Fruit fly (Drosophila melanogaster): ENCODE results near the gene PIG-Wa.

PIG-Wa gene

dm6 chr2L:2380805-2381204, 2.2 kb upstream of the PIG-Wa start, which contains the start of gene Eogt (continued):
- TF ChIP-seq zfh1 (GFP tag; IDR thresholded peaks at IDR 0.05) = peak; percentile 98
- peak; percentile 94 for TF ChIP-seq Abd-B (GFP tag; optimal IDR thresholded peaks at IDR 0.05)
- TF ChIP-seq CG3995 (GFP tag; optimal IDR thresholded peaks at IDR 0.05) = peak; percentile 26
- peak; percentile 95 for TF ChIP-seq Ada2b (GFP tag; IDR thresholded peaks at IDR 0.05)
- no peak for TF ChIP-seq pan (optimal IDR thresholded peaks at IDR 0.05)
- TF ChIP-seq pan (GFP tag; optimal IDR thresholded peaks at IDR 0.05 in 1 of 2, IDR thresholded peaks at IDR 0.05 in 1 of 2) = peak in 1 of 2 experiments; percentile 98
- TF ChIP-seq Dek (tag; optimal IDR thresholded peaks at IDR 0.05) = peak; percentile 94
- peak; percentile 81 for TF ChIP-seq nom (GFP tag; optimal IDR thresholded peaks at IDR 0.05)
- peak; percentile 85 for TF ChIP-seq Ravus (GFP tag; IDR thresholded peaks at IDR 0.05)
- peak; percentile 32 for TF ChIP-seq CG3163 (GFP tag; optimal IDR thresholded peaks at IDR 0.05)
- TF ChIP-seq CG4617 (GFP tag; optimal IDR thresholded peaks at IDR 0.05; ENCODE audit: borderline replicate concordance) = peak; percentile 92
- TF ChIP-seq Awh (GFP tag; IDR thresholded peaks at IDR 0.05) = peak; percentile 96
- TF ChIP-seq CG11456 (GFP tag; IDR thresholded peaks at IDR 0.05) = peak; percentile 96
- TF ChIP-seq Scr (GFP tag; IDR thresholded peaks at IDR 0.05; ENCODE audit: partially characterized antibody) = peak; percentile 34; the same call in 1 of the 2 replicates
- TF ChIP-seq Side (GFP tag; optimal IDR thresholded peaks at IDR 0.05) = peak; percentile 58
- peak; percentile 92 for TF ChIP-seq CG33557 (GFP tag; optimal IDR thresholded peaks at IDR 0.05)
- TF ChIP-seq HLH4C (GFP tag; IDR thresholded peaks at IDR 0.05; ENCODE audit: partially characterized antibody) = no peak
- peak; percentile 95 for TF ChIP-seq danr (GFP tag; IDR thresholded peaks at IDR 0.05)
- TF ChIP-seq zen2 (GFP tag; IDR thresholded peaks at IDR 0.05; ENCODE audit: partially characterized antibody) = no peak
- peak; percentile 70 for TF ChIP-seq cwo (GFP tag; optimal IDR thresholded peaks at IDR 0.05)
- peak; percentile 37 for TF ChIP-seq tx (GFP tag; optimal IDR thresholded peaks at IDR 0.05)
- peak; percentile 82 for TF ChIP-seq Blimp-1 (GFP tag; optimal IDR thresholded peaks at IDR 0.05)
- peak; percentile 84 for TF ChIP-seq CG16779 (GFP tag; IDR thresholded peaks at IDR 0.05)
- peak; percentile 93 for TF ChIP-seq CG9817 (tag; optimal IDR thresholded peaks at IDR 0.05)
- peak in 1 of 3 experiments; percentile 93 for TF ChIP-seq lola (GFP tag; optimal IDR thresholded peaks at IDR 0.05)
- TF ChIP-seq CG10979 (tag; optimal IDR thresholded peaks at IDR 0.05) = peak; percentile 92
- peak; percentile 91 for TF ChIP-seq NfI (GFP tag; optimal IDR thresholded peaks at IDR 0.05)
- TF ChIP-seq pfk (GFP tag; optimal IDR thresholded peaks at IDR 0.05) = no peak
- TF ChIP-seq CG17568 (GFP tag; optimal IDR thresholded peaks at IDR 0.05) = no peak
- TF ChIP-seq H2.0 (GFP tag; IDR thresholded peaks at IDR 0.05) = peak; percentile 98
- peak; percentile 90 for TF ChIP-seq CG31224 (GFP tag; IDR thresholded peaks at IDR 0.05)
- peak in 1 of 2 experiments; percentile 28 for TF ChIP-seq tll (GFP tag; optimal IDR thresholded peaks at IDR 0.05)
- TF ChIP-seq ac (GFP tag; optimal IDR thresholded peaks at IDR 0.05) = peak; percentile 71
- TF ChIP-seq CG30431 (GFP tag; optimal IDR thresholded peaks at IDR 0.05) = peak; percentile 93
- peak; percentile 53 for TF ChIP-seq jumu (GFP tag; optimal IDR thresholded peaks at IDR 0.05)
- peak; percentile 97 for TF ChIP-seq croc (GFP tag; conservative IDR thresholded peaks at IDR 0.05)
- TF ChIP-seq pita (GFP tag; optimal IDR thresholded peaks at IDR 0.05) = peak; percentile 64
- TF ChIP-seq CG12155 (GFP tag; optimal IDR thresholded peaks at IDR 0.05) = peak; percentile 90
- TF ChIP-seq Gug (GFP tag; IDR thresholded peaks at IDR 0.05) = peak; percentile 93
- TF ChIP-seq CG14965 (GFP tag; optimal IDR thresholded peaks at IDR 0.05; ENCODE audit: borderline replicate concordance) = no peak
- peak; percentile 95 for TF ChIP-seq CG4730 (GFP tag; IDR thresholded peaks at IDR 0.05)
- no peak for TF ChIP-seq CG34224 (GFP tag; IDR thresholded peaks at IDR 0.05; ENCODE audit: partially characterized antibody)
- TF ChIP-seq aop (GFP tag; IDR thresholded peaks at IDR 0.05) = peak; percentile 84; the same call in 1 of the 2 replicates
- TF ChIP-seq CG9437 (GFP tag; optimal IDR thresholded peaks at IDR 0.05) = peak; percentile 84
- peak; percentile 29 for TF ChIP-seq Sry-δ (GFP tag; optimal IDR thresholded peaks at IDR 0.05)
- peak; percentile 76 to 91 for TF ChIP-seq dpn (GFP tag; optimal IDR thresholded peaks at IDR 0.05)
- peak; percentile 94 for TF ChIP-seq Xbp1 (GFP tag; optimal IDR thresholded peaks at IDR 0.05)
- peak; percentile 96 for TF ChIP-seq CG4404 (GFP tag; IDR thresholded peaks at IDR 0.05)
- TF ChIP-seq Fer2 (tag; optimal IDR thresholded peaks at IDR 0.05) = peak; percentile 85
